Fruit fly (Drosophila melanogaster): ENCODE measurements around the gene Nepl19.
A peak's percentile ranks its signal among the peaks of the same experiment; 100 is the strongest.

Gene Nepl19

dm6 chr3R:28904174-28904573, 24.3 kb upstream of the Nepl19 start:
- TF ChIP-seq CG13123 (GFP tag; optimal IDR thresholded peaks at IDR 0.05) = peak; percentile 12
- TF ChIP-seq pum (GFP tag; optimal IDR thresholded peaks at IDR 0.05) = peak; percentile 16
- peak; percentile 22 for TF ChIP-seq fd3F (GFP tag; optimal IDR thresholded peaks at IDR 0.05)
- TF ChIP-seq dmrt99B (tag; optimal IDR thresholded peaks at IDR 0.05) = peak; percentile 73
- no peak for TF ChIP-seq maf-S (GFP tag; optimal IDR thresholded peaks at IDR 0.05)
- peak; percentile 48 for TF ChIP-seq gsb-n (tag; optimal IDR thresholded peaks at IDR 0.05)
- peak; percentile 8 for TF ChIP-seq fd64A (GFP tag; optimal IDR thresholded peaks at IDR 0.05)
- 0 out of 3 replicates have a peak, but pooled peaks have one; percentile 42 for TF ChIP-seq CG34422 (GFP tag; IDR thresholded peaks at IDR 0.05)
- TF ChIP-seq CG10267 (tag; optimal IDR thresholded peaks at IDR 0.05) = peak; percentile 5
- peak; percentile 17; the same call in 1 of the 2 replicates for TF ChIP-seq sens-2 (GFP tag; IDR thresholded peaks at IDR 0.05)
- peak; percentile 41 for TF ChIP-seq oc (tag; optimal IDR thresholded peaks at IDR 0.05)
- peak; percentile 6 for TF ChIP-seq org-1 (GFP tag; optimal IDR thresholded peaks at IDR 0.05)
- TF ChIP-seq CG2199 (GFP tag; IDR thresholded peaks at IDR 0.05) = no peak
- no peak for TF ChIP-seq CG4328 (GFP tag; optimal IDR thresholded peaks at IDR 0.05)
- no peak for TF ChIP-seq Lim3 (GFP tag; IDR thresholded peaks at IDR 0.05)
- TF ChIP-seq z (GFP tag; IDR thresholded peaks at IDR 0.05) = 0 out of 3 replicates have a peak, but pooled peaks have one; percentile 21
- TF ChIP-seq CG10979 (tag; optimal IDR thresholded peaks at IDR 0.05) = peak; percentile 65
- TF ChIP-seq D19A (tag; optimal IDR thresholded peaks at IDR 0.05) = no peak
- TF ChIP-seq CG9727 (GFP tag; optimal IDR thresholded peaks at IDR 0.05) = no peak
- TF ChIP-seq CG1233 (GFP tag; optimal IDR thresholded peaks at IDR 0.05) = peak; percentile 10
- TF ChIP-seq CG1832 (GFP tag; optimal IDR thresholded peaks at IDR 0.05) = no peak
- TF ChIP-seq trem (tag; optimal IDR thresholded peaks at IDR 0.05) = peak; percentile 20
- no peak for TF ChIP-seq D19B (GFP tag; optimal IDR thresholded peaks at IDR 0.05)
- TF ChIP-seq ewg (GFP tag; optimal IDR thresholded peaks at IDR 0.05) = peak; percentile 23
- no peak for TF ChIP-seq Eip74EF (GFP tag; optimal IDR thresholded peaks at IDR 0.05)
- TF ChIP-seq Deaf1 (tag; optimal IDR thresholded peaks at IDR 0.05) = peak; percentile 1
- peak; percentile 6 for TF ChIP-seq Antp (GFP tag; optimal IDR thresholded peaks at IDR 0.05)
- no peak for TF ChIP-seq CG7556 (GFP tag; optimal IDR thresholded peaks at IDR 0.05)
- peak; percentile 59; the same call in 1 of the 2 replicates for TF ChIP-seq ranshi (GFP tag; IDR thresholded peaks at IDR 0.05)
- peak; percentile 27 for TF ChIP-seq CG12219 (GFP tag; optimal IDR thresholded peaks at IDR 0.05)
- TF ChIP-seq Asciz (GFP tag; optimal IDR thresholded peaks at IDR 0.05) = peak; percentile 45
- no peak for TF ChIP-seq HmgZ (tag; optimal IDR thresholded peaks at IDR 0.05)
- no peak for TF ChIP-seq CG14050 (GFP tag; IDR thresholded peaks at IDR 0.05)
- TF ChIP-seq jigr1 (GFP tag; IDR thresholded peaks at IDR 0.05) = peak; percentile 42; the same call in 2 of the 3 replicates
- peak; percentile 62; the same call in 1 of the 2 replicates for TF ChIP-seq Xrp1 (GFP tag; IDR thresholded peaks at IDR 0.05)
- peak; percentile 5 for TF ChIP-seq Hsf (GFP tag; optimal IDR thresholded peaks at IDR 0.05)
- TF ChIP-seq CG12071 (GFP tag; optimal IDR thresholded peaks at IDR 0.05) = peak; percentile 38
- TF ChIP-seq HHEX (GFP tag; optimal IDR thresholded peaks at IDR 0.05) = no peak
- TF ChIP-seq CG12942 (GFP tag; optimal IDR thresholded peaks at IDR 0.05) = no peak
- TF ChIP-seq Max (GFP tag; optimal IDR thresholded peaks at IDR 0.05) = no peak
- peak; percentile 62 for TF ChIP-seq row (GFP tag; IDR thresholded peaks at IDR 0.05)
- TF ChIP-seq CG17385 (GFP tag; optimal IDR thresholded peaks at IDR 0.05) = peak; percentile 48
- peak; percentile 49 for TF ChIP-seq CG10366 (GFP tag; IDR thresholded peaks at IDR 0.05)
- peak; percentile 70 for TF ChIP-seq tgo (GFP tag; IDR thresholded peaks at IDR 0.05)
- TF ChIP-seq trh (GFP tag; optimal IDR thresholded peaks at IDR 0.05) = no peak
- no peak for TF ChIP-seq CG4730 (GFP tag; IDR thresholded peaks at IDR 0.05)
- TF ChIP-seq lmd (GFP tag; IDR thresholded peaks at IDR 0.05) = peak; percentile 66
- TF ChIP-seq gsb (GFP tag; IDR thresholded peaks at IDR 0.05) = peak; percentile 39; the same call in 1 of the 2 replicates
- peak; percentile 66 for TF ChIP-seq PHDP (tag; optimal IDR thresholded peaks at IDR 0.05)
- TF ChIP-seq CG2678 (tag; optimal IDR thresholded peaks at IDR 0.05) = peak; percentile 68
- TF ChIP-seq CG2712 (tag; optimal IDR thresholded peaks at IDR 0.05) = peak; percentile 59

All from whole organism, embryonic.